Worm (Caenorhabditis elegans) whole organism, L2 larva: Measurements from ENCODE around the gene C37C3.2.

ENCODE experiments used
- R02D3.7 ChIP-seq: fragments of 150-350 bp; optimal IDR thresholded peaks from 2 replicates; lab custom pipeline; 2014; ENCODE audit warnings: missing biosample characterization, missing genetic modification characterization
- dmd-4 ChIP-seq: sonication (generic microtip); optimal IDR thresholded peaks from 2 replicates; lab custom pipeline; 2017; ENCODE audit warnings: missing biosample characterization, missing genetic modification characterization
- elt-1 ChIP-seq: fragments of 150-350 bp; optimal IDR thresholded peaks from 2 replicates; lab custom pipeline; 2014; ENCODE audit warnings: missing biosample characterization, missing genetic modification characterization
- lin-39 ChIP-seq: fragments of 150-350 bp; optimal IDR thresholded peaks from 2 replicates; lab custom pipeline; 2014; ENCODE audit warnings: missing biosample characterization, missing genetic modification reagents, missing genetic modification characterization
- nhr-10 ChIP-seq: sonication (generic microtip); optimal IDR thresholded peaks from 2 replicates; lab custom pipeline; 2017; ENCODE audit warnings: missing biosample characterization, missing genetic modification characterization
- nhr-237 ChIP-seq: fragments of 150-350 bp; optimal IDR thresholded peaks from 2 replicates; lab custom pipeline; 2014; ENCODE audit warnings: missing biosample characterization, missing genetic modification characterization
- snpc-4 ChIP-seq: fragments of 150-350 bp; optimal IDR thresholded peaks from 2 replicates; lab custom pipeline; 2014; ENCODE audit warnings: missing biosample characterization, missing genetic modification characterization
- unc-62 ChIP-seq: fragments of 150-350 bp; optimal IDR thresholded peaks from 2 replicates; lab custom pipeline; 2014; ENCODE audit warnings: missing biosample characterization, missing genetic modification reagents, missing genetic modification characterization
- ztf-11 ChIP-seq: sonication (generic microtip); optimal IDR thresholded peaks from 2 replicates; lab custom pipeline; 2017; ENCODE audit warnings: missing biosample characterization, missing genetic modification characterization

- TF ChIP-seq nhr-237 (tag; lab: Kevin White, UChicago) = no peak
- TF ChIP-seq R02D3.7 (tag; lab: Kevin White, UChicago) = no peak
- no peak for TF ChIP-seq lin-39 (tag; lab: Kevin White, UChicago)
- no peak for TF ChIP-seq snpc-4
- TF ChIP-seq ztf-11 (tag; lab: Kevin White, UChicago) = no peak
- no peak for TF ChIP-seq dmd-4 (tag; lab: Kevin White, UChicago)
- TF ChIP-seq elt-1 (tag; lab: Kevin White, UChicago) = no peak
- no peak for TF ChIP-seq unc-62 (GFP tag; lab: Kevin White, UChicago)
- TF ChIP-seq nhr-10 (tag; lab: Kevin White, UChicago) = no peak
Observed at ce11 chrV:7872945-7873344, 17.2 kb downstream of the C37C3.2 start.
